Worm (Caenorhabditis elegans): ENCODE results near the gene C05C12.6.
"Not testable (repeated sequence)": the region's sequence is repeated elsewhere in the genome, so short reads cannot be mapped to it uniquely, and the experiment has no call there.

The C05C12.6 gene

DNA sequence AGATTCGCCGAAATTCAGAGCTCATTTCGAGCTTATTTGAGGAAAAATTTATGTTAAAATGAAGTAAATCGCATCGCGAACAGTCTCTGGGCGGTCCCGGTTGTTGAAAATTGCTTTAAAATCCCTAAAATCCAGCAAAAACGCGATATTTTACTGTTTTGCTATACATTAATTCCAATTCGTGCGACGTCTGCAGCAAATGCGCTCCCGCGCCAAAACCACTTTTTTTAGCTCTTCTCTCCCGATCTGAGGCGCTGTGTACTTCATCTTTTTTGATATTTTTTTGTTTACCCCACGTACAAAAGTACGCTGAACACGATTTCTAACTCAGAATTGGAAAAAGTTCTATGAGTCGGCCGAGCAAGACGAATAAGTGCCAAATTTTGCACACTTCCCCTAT is 42.3 kb downstream of the C05C12.6 start, which contains the start of gene R07H5.16:
TSS of gene R07H5.16 (plus strand) at position 348 of the 400 bp plus-strand sequence.
- TF ChIP-seq aptf-2 (GFP tag; conservative IDR thresholded peaks at IDR 0.05): peak; percentile 81
- TF ChIP-seq mcd-1 (GFP tag; IDR thresholded peaks at IDR 0.05): peak; percentile 79
- TF ChIP-seq attf-3 (GFP tag; conservative IDR thresholded peaks at IDR 0.05): peak; percentile 46; the same call in 1 of the 2 replicates
- TF ChIP-seq ztf-25 (GFP tag; IDR thresholded peaks at IDR 0.05): 0 out of 2 replicates have a peak, but pooled peaks have one; percentile 64
- 0 out of 2 replicates have a peak, but pooled peaks have one; percentile 21 for TF ChIP-seq egrh-3 (GFP tag; IDR thresholded peaks at IDR 0.05)
- TF ChIP-seq dox-1 (GFP tag; IDR thresholded peaks at IDR 0.05): 0 out of 2 replicates have a peak, but pooled peaks have one; percentile 12
- peak; percentile 92 for TF ChIP-seq ceh-100 (GFP tag; IDR thresholded peaks at IDR 0.05)
- 0 out of 2 replicates have a peak, but pooled peaks have one; percentile 53 for TF ChIP-seq ztf-28 (GFP tag; IDR thresholded peaks at IDR 0.05)
- TF ChIP-seq D2030.7 (GFP tag; IDR thresholded peaks at IDR 0.05): peak; percentile 32; the same call in 1 of the 2 replicates
- 0 out of 2 replicates have a peak, but pooled peaks have one; percentile 10 for TF ChIP-seq Y67H2A.10 (GFP tag; conservative IDR thresholded peaks at IDR 0.05)

DNA sequence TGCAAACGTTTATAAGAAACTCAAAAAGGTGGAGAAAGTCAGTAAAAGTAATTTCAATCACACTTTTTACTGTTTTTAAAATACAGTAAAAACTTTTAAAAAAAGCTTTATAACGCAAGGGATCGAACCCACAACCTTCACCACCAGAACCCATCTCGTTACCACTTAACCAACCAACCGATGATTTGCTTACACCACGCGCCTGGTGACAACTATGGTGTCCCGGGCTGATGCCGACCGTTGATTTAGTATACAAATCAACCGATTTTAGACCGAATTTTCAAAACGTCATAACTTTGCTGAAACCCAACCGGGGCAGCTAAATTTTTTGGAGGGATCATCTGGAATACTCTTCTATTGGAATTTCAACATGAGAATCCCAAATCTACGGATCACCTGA is 44.4 kb downstream of the C05C12.6 start:
- TF ChIP-seq hmg-1.2 (GFP tag; IDR thresholded peaks at IDR 0.05) (peak; percentile 55), rpc-1 (tag; optimal IDR thresholded peaks at IDR 0.05) (peak; percentile 15), ztf-25 (GFP tag; IDR thresholded peaks at IDR 0.05) (peak; percentile 82), D2030.7 (GFP tag; IDR thresholded peaks at IDR 0.05) (peak; percentile 60), egl-44 (GFP tag; IDR thresholded peaks at IDR 0.05) (peak; percentile 55; the same call in 1 of the 2 replicates), ceh-100 (GFP tag; IDR thresholded peaks at IDR 0.05) (peak; percentile 65; the same call in 1 of the 2 replicates), lin-26 (GFP tag; IDR thresholded peaks at IDR 0.05) (peak; percentile 91), nfyb-1 (GFP tag; IDR thresholded peaks at IDR 0.05) (peak; percentile 70), hsf-1 (GFP tag; IDR thresholded peaks at IDR 0.05) (0 out of 2 replicates have a peak, but pooled peaks have one; percentile 58), tbp1 (GFP tag; optimal IDR thresholded peaks at IDR 0.05) (peak; percentile 77), C17E4.6 (GFP tag; IDR thresholded peaks at IDR 0.05) (0 out of 2 replicates have a peak, but pooled peaks have one; percentile 23), Y95B8A.8 (GFP tag; IDR thresholded peaks at IDR 0.05) (0 out of 2 replicates have a peak, but pooled peaks have one; percentile 49), nhr-120 (GFP tag; IDR thresholded peaks at IDR 0.05) (0 out of 2 replicates have a peak, but pooled peaks have one; percentile 60), B0261.1 (tag; optimal IDR thresholded peaks at IDR 0.05) (peak; percentile 47)
- not testable (repeated sequence) for TF ChIP-seq rpc-1 (optimal IDR thresholded peaks at IDR 0.05)

DNA sequence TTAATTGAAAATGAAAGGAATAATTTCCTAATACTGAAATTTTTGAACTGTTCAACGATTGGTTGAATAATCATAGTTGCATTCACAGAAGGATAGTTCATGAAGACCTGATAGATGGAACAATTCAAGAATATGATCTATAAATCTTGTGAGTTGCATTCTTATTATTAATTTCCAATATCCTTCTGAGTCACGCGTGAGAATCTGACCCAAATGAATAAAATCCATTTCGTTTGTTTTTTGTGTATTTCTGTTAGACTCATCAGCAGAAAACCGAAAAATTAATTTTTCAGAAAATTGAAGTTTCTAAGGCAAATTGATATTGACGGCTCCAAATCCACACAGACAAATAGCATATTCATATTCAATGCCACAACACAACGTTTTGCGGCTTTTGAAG is 51.9 kb downstream of the C05C12.6 start, which contains the start of gene fbxb-79:
TSS of gene fbxb-79 (minus strand) at position 101 of the 400 bp plus-strand sequence.
- TF ChIP-seq K11D2.4 (GFP tag; IDR thresholded peaks at IDR 0.05) (no peak), snpc-4 (GFP tag; optimal IDR thresholded peaks at IDR 0.05) (no peak), snpc-4 (tag; optimal IDR thresholded peaks at IDR 0.05) (no peak), ztf-3 (GFP tag; optimal IDR thresholded peaks at IDR 0.05) (no peak), hmg-20 (GFP tag; IDR thresholded peaks at IDR 0.05) (no peak), ztf-25 (GFP tag; IDR thresholded peaks at IDR 0.05) (no peak), F22D6.2 (tag; optimal IDR thresholded peaks at IDR 0.05) (no peak)

DNA sequence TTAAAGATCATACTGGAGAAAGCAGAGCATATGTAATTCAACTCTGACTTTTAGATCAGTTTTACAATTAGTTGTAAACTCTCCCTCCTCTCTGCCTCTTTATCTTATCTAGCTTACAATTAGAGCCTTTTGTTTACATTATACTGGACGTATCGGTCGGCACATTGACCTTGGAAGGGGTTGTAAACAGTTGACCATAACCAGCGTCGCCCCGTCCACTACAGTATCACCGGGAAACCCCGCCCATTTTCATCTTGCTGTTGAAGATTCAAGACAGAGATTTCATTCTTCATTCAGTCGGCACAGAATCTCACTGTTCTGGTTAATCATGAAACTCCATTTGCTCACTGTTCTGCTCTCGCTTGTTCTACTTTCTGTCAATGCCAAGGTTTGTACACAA is 54.5 kb downstream of the C05C12.6 start, which contains the start of gene sdz-27:
TSS of gene sdz-27 (plus strand) at position 301 of the 400 bp plus-strand sequence.
- TF ChIP-seq dpl-1 (GFP tag; optimal IDR thresholded peaks at IDR 0.05) (no peak), F52B5.7 (tag; optimal IDR thresholded peaks at IDR 0.05) (no peak), rcor-1 (GFP tag; IDR thresholded peaks at IDR 0.05) (no peak), ekl-4 (GFP tag; IDR thresholded peaks at IDR 0.05) (no peak), K12H6.12 (tag; optimal IDR thresholded peaks at IDR 0.05) (no peak), F22D6.2 (tag; optimal IDR thresholded peaks at IDR 0.05) (no peak), atf-7 (tag; optimal IDR thresholded peaks at IDR 0.05) (no peak)
